Worm (Caenorhabditis elegans): ENCODE results near the gene stdh-1.

Gene stdh-1

DNA sequence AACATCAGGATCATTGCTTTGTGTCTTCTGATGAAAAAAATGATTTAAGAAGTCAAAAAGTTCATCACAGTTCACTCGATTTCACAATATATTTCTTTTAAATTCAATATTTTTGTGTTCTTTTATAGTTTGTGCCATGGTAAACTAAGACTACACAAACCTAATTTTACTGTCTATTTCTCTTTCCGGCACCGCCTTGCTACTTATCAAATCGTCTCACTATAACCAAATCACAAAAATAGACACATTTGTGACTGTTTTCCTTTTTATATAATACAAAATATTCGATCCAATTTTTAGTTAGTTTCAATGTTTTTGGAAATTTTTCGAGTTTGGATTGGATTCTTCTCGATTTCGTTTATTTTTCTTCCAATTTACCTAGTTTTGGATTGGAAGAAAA lies 47.8 kb downstream of the stdh-1 start, which contains the start of gene swt-6:
Gene swt-6 (plus strand): TSS at position 301 of the 400 bp plus-strand sequence.
- no peak for TF ChIP-seq ceh-8 (GFP tag; optimal IDR thresholded peaks at IDR 0.05)
- no peak for TF ChIP-seq dsc-1 (tag; optimal IDR thresholded peaks at IDR 0.05)
- no peak for TF ChIP-seq efl-1 (optimal IDR thresholded peaks at IDR 0.05)
- peak in 1 of 2 experiments; percentile 22 for TF ChIP-seq efl-1 (GFP tag; optimal IDR thresholded peaks at IDR 0.05 in 1 of 2)

DNA sequence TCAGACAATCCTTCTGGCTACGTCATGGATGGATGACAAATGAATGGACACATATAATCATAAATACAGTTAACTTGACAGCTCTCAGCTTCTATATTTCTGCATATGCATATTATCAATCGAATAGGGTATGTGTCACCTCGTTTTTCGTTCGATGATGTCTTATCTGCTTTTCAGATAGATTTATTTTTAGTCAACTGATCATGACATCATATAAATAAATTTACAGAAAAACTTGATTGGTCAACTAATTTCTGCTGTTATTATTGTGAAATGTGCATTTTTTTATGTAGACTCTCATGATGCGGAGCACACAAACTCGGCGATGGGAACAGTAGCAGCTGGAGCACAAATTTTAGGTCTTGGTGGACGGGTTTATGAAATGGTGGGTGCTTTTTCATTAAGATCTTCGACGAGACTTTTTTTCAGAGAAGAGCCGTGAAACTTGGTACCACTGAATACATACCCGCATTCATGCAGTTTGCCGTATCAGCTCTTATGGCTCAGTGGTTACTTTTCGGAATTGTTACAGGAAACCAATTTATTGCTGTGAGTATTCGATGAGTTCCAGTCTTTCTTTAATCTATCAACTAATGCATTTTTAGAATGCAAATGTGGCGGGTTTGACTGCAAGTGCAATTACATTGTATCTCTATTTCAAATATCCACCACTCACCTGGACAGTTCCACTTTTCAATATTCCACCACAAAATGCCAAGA lies 49.2 kb downstream of the stdh-1 start:
- TF ChIP-seq tlp-1 (tag; optimal IDR thresholded peaks at IDR 0.05) (no peak), grh-1 (GFP tag; IDR thresholded peaks at IDR 0.05) (no peak), zag-1 (tag; optimal IDR thresholded peaks at IDR 0.05) (no peak), nhr-47 (tag; optimal IDR thresholded peaks at IDR 0.05) (no peak), mep-1 (tag; optimal IDR thresholded peaks at IDR 0.05) (no peak), unc-130 (tag; optimal IDR thresholded peaks at IDR 0.05) (no peak), lin-39 (tag; optimal IDR thresholded peaks at IDR 0.05) (no peak), lin-15B (tag; optimal IDR thresholded peaks at IDR 0.05) (no peak), tbx-2 (tag; optimal IDR thresholded peaks at IDR 0.05) (no peak), pax-3 (tag; optimal IDR thresholded peaks at IDR 0.05) (no peak), ces-1 (GFP tag; optimal IDR thresholded peaks at IDR 0.05) (no peak)

Measured in whole organism, L1 larva.